Worm (Caenorhabditis elegans) whole organism, L4 larva: Measurements from ENCODE around the gene T25B6.5.

Source experiments
- duxl-1 ChIP-seq: sonication (generic microtip); optimal IDR thresholded peaks from 2 replicates; lab custom pipeline; 2016; ENCODE audit warnings: mild to moderate bottlenecking, missing genetic modification characterization, moderate library complexity, missing compliant biosample characterization; ENCODE audit not compliant: poor library complexity
- nhr-77 ChIP-seq: fragments of 150-350 bp; optimal IDR thresholded peaks from 2 replicates; lab custom pipeline; 2014; ENCODE audit warnings: missing biosample characterization, missing genetic modification characterization
- pha-4 ChIP-seq, 2 experiments: fragments of 150-350 bp in 1 of 2; fragments of 200-800 bp in 1 of 2; sonication (Bioruptor generic) in 1 of 2; IDR thresholded peaks in 1 of 2; optimal IDR thresholded peaks in 1 of 2; 2 replicates each; pipeline versions ENCODE4 v1.3.6 to Lab custom; 2014 to 2022; ENCODE audit warnings: missing genetic modification characterization in 2 of 2, missing genetic modification reagents in 2 of 2, missing biosample characterization in 1 of 2, missing compliant biosample characterization in 1 of 2
- snpc-1.2 ChIP-seq: fragments of 200-800 bp; sonication (Bioruptor generic); IDR thresholded peaks from 2 replicates; pipeline ENCODE4 v1.3.6; 2022; ENCODE audit warnings: missing genetic modification reagents, missing genetic modification characterization, missing compliant biosample characterization
- zfp-2 ChIP-seq: sonication (generic microtip); optimal IDR thresholded peaks from 2 replicates; lab custom pipeline; 2016; ENCODE audit warnings: mild to moderate bottlenecking, missing genetic modification characterization, missing compliant biosample characterization
- zip-2 ChIP-seq: fragments of 150-350 bp; optimal IDR thresholded peaks from 2 replicates; lab custom pipeline; 2014; ENCODE audit warnings: missing biosample characterization, missing genetic modification characterization

- TF ChIP-seq nhr-77 (tag; lab: Kevin White, UChicago): no peak
- no peak for TF ChIP-seq duxl-1 (tag; lab: Kevin White, UChicago)
- TF ChIP-seq snpc-1.2 (GFP tag; lab: Robert Waterston, UW): no peak
- no peak for TF ChIP-seq zip-2 (tag; lab: Kevin White, UChicago)
- TF ChIP-seq zfp-2 (tag; lab: Kevin White, UChicago): no peak
- no peak for TF ChIP-seq pha-4 (GFP tag; IDR thresholded peaks at IDR 0.05; lab: Robert Waterston, UW)
- TF ChIP-seq pha-4 (tag; optimal IDR thresholded peaks at IDR 0.05; lab: Kevin White, UChicago): no peak
Measured at ce11 chrX:9023816-9024215, 2.3 kb upstream of the T25B6.5 start.
